Worm (Caenorhabditis elegans) whole organism, late embryonic: Measurements from ENCODE around the gene glb-32.

Experiments
- C38D4.7 ChIP-seq: fragments of 200-800 bp; sonication (Bioruptor generic); optimal IDR thresholded peaks from 2 replicates; lab custom pipeline; 2018; ENCODE audit warnings: mild to moderate bottlenecking, missing genetic modification characterization, moderate library complexity, missing compliant biosample characterization
- K02D7.2 ChIP-seq: sonication (generic microtip); optimal IDR thresholded peaks from 2 replicates; lab custom pipeline; 2017; ENCODE audit warnings: mild to moderate bottlenecking, missing genetic modification characterization, missing compliant biosample characterization
- K09A11.1 ChIP-seq: sonication (generic microtip); optimal IDR thresholded peaks from 2 replicates; lab custom pipeline; 2017; ENCODE audit warnings: antibody characterized with exemption, mild to moderate bottlenecking, missing genetic modification characterization, missing compliant biosample characterization; ENCODE audit not compliant: insufficient read depth
- T23F11.4 ChIP-seq: fragments of 200-800 bp; sonication (Bioruptor generic); optimal IDR thresholded peaks from 2 replicates; lab custom pipeline; 2018; ENCODE audit warnings: mild to moderate bottlenecking, missing genetic modification characterization, missing compliant biosample characterization
- Y22D7AL.16 ChIP-seq: sonication (generic microtip); optimal IDR thresholded peaks from 2 replicates; lab custom pipeline; 2016; ENCODE audit warnings: missing genetic modification characterization, missing compliant biosample characterization
- ceh-22 ChIP-seq: sonication (generic microtip); optimal IDR thresholded peaks from 2 replicates; lab custom pipeline; 2017; ENCODE audit warnings: missing biosample characterization, missing genetic modification characterization
- ceh-24 ChIP-seq: sonication (generic microtip); optimal IDR thresholded peaks from 2 replicates; lab custom pipeline; 2016; ENCODE audit warnings: mild to moderate bottlenecking, missing genetic modification characterization, missing compliant biosample characterization
- ceh-30 ChIP-seq: fragments of 150-350 bp; optimal IDR thresholded peaks from 2 replicates; lab custom pipeline; 2014; ENCODE audit warnings: missing biosample characterization, missing genetic modification characterization
- ceh-31 ChIP-seq: sonication (generic microtip); optimal IDR thresholded peaks from 2 replicates; lab custom pipeline; 2016; ENCODE audit warnings: missing genetic modification characterization, missing compliant biosample characterization
- ceh-34 ChIP-seq: sonication (generic microtip); optimal IDR thresholded peaks from 2 replicates; lab custom pipeline; 2016; ENCODE audit warnings: mild to moderate bottlenecking, missing genetic modification characterization, missing compliant biosample characterization
- ceh-45 ChIP-seq: fragments of 200-800 bp; sonication (Bioruptor generic); IDR thresholded peaks from 2 replicates; pipeline ENCODE4 v1.3.6; 2022; ENCODE audit warnings: missing genetic modification reagents, missing genetic modification characterization, missing compliant biosample characterization
- ceh-48 ChIP-seq: sonication (generic microtip); optimal IDR thresholded peaks from 2 replicates; lab custom pipeline; 2016; ENCODE audit warnings: missing genetic modification characterization, inconsistent platforms, missing compliant biosample characterization
- ceh-6 ChIP-seq: fragments of 200-800 bp; sonication (Bioruptor generic); optimal IDR thresholded peaks from 2 replicates; lab custom pipeline; 2018; ENCODE audit warnings: mild to moderate bottlenecking, missing genetic modification characterization, missing compliant biosample characterization
- ceh-9 ChIP-seq: sonication (generic microtip); optimal IDR thresholded peaks from 2 replicates; lab custom pipeline; 2016; ENCODE audit warnings: mild to moderate bottlenecking, missing genetic modification characterization, inconsistent platforms, missing compliant biosample characterization
- che-1 ChIP-seq: sonication (generic microtip); optimal IDR thresholded peaks from 2 replicates; lab custom pipeline; 2016; ENCODE audit warnings: mild to moderate bottlenecking, missing genetic modification characterization, missing compliant biosample characterization
- dmd-4 ChIP-seq: sonication (generic microtip); optimal IDR thresholded peaks from 2 replicates; lab custom pipeline; 2016; ENCODE audit warnings: borderline replicate concordance, missing genetic modification characterization, missing compliant biosample characterization
- dve-1 ChIP-seq: sonication (generic microtip); optimal IDR thresholded peaks from 2 replicates; lab custom pipeline; 2017; ENCODE audit warnings: antibody characterized with exemption, mild to moderate bottlenecking, missing genetic modification characterization, missing compliant biosample characterization
- ets-4 ChIP-seq: sonication (generic microtip); optimal IDR thresholded peaks from 2 replicates; lab custom pipeline; 2016; ENCODE audit warnings: missing genetic modification characterization, missing compliant biosample characterization
- eyg-1 ChIP-seq: sonication (generic microtip); optimal IDR thresholded peaks from 2 replicates; lab custom pipeline; 2016; ENCODE audit warnings: missing genotype, missing genetic modification characterization, missing compliant biosample characterization
- fkh-6 ChIP-seq: sonication (generic microtip); optimal IDR thresholded peaks from 2 replicates; lab custom pipeline; 2016; ENCODE audit warnings: missing genetic modification characterization, missing compliant biosample characterization
- hlh-13 ChIP-seq: fragments of 200-800 bp; sonication (Bioruptor generic); optimal IDR thresholded peaks from 2 replicates; lab custom pipeline; 2018; ENCODE audit warnings: mild to moderate bottlenecking, missing genetic modification characterization, missing compliant biosample characterization
- hlh-15 ChIP-seq: sonication (generic microtip); optimal IDR thresholded peaks from 2 replicates; lab custom pipeline; 2016; ENCODE audit warnings: missing genetic modification characterization, missing compliant biosample characterization
- hlh-30 ChIP-seq: sonication (generic microtip); optimal IDR thresholded peaks from 2 replicates; lab custom pipeline; 2017; ENCODE audit warnings: antibody characterized with exemption, missing genetic modification characterization, missing compliant biosample characterization; ENCODE audit not compliant: insufficient read depth
- hlh-8 ChIP-seq: sonication (generic microtip); optimal IDR thresholded peaks from 2 replicates; lab custom pipeline; 2016; ENCODE audit warnings: missing genotype, missing genetic modification characterization, missing compliant biosample characterization
- mec-3 ChIP-seq: sonication (generic microtip); optimal IDR thresholded peaks from 2 replicates; lab custom pipeline; 2016; ENCODE audit warnings: borderline replicate concordance, missing genetic modification characterization, missing compliant biosample characterization
- nfya-1 ChIP-seq: sonication (generic microtip); optimal IDR thresholded peaks from 2 replicates; lab custom pipeline; 2017; ENCODE audit warnings: missing genetic modification characterization, mild to moderate bottlenecking, missing compliant biosample characterization, antibody characterized with exemption, moderate library complexity
- npax-4 ChIP-seq: sonication (generic microtip); optimal IDR thresholded peaks from 2 replicates; lab custom pipeline; 2016; ENCODE audit warnings: missing genetic modification characterization, missing compliant biosample characterization
- pag-3 ChIP-seq: sonication (generic microtip); optimal IDR thresholded peaks from 2 replicates; lab custom pipeline; 2016; ENCODE audit warnings: missing compliant biosample characterization, missing genetic modification characterization, borderline replicate concordance
- pat-9 ChIP-seq: fragments of 200-800 bp; sonication (Bioruptor generic); optimal IDR thresholded peaks from 2 replicates; lab custom pipeline; 2018; ENCODE audit warnings: mild to moderate bottlenecking, missing genetic modification characterization, moderate library complexity, missing compliant biosample characterization
- pha-2 ChIP-seq: sonication (generic microtip); optimal IDR thresholded peaks from 2 replicates; lab custom pipeline; 2017; ENCODE audit warnings: mild to moderate bottlenecking, missing genetic modification characterization, missing compliant biosample characterization
- pha-4 ChIP-seq: fragments of 150-350 bp; optimal IDR thresholded peaks from 2 replicates; lab custom pipeline; 2018; ENCODE audit warnings: missing biosample characterization, missing genetic modification reagents, missing genetic modification characterization
- pqm-1 ChIP-seq: sonication (generic microtip); optimal IDR thresholded peaks from 2 replicates; lab custom pipeline; 2016; ENCODE audit warnings: missing genetic modification characterization, missing compliant biosample characterization
- pros-1 ChIP-seq: fragments of 150-350 bp; optimal IDR thresholded peaks from 2 replicates; lab custom pipeline; 2014; ENCODE audit warnings: missing biosample characterization, missing genetic modification reagents, missing genetic modification characterization
- rnt-1 ChIP-seq: sonication (generic microtip); optimal IDR thresholded peaks from 2 replicates; lab custom pipeline; 2016; ENCODE audit warnings: missing genetic modification characterization, missing compliant biosample characterization
- sox-4 ChIP-seq: sonication (generic microtip); optimal IDR thresholded peaks from 2 replicates; lab custom pipeline; 2017; ENCODE audit warnings: mild to moderate bottlenecking, missing genetic modification characterization, inconsistent platforms, missing compliant biosample characterization
- tbx-2 ChIP-seq: sonication (generic microtip); optimal IDR thresholded peaks from 2 replicates; lab custom pipeline; 2016; ENCODE audit warnings: missing genetic modification characterization, missing compliant biosample characterization
- tbx-7 ChIP-seq: sonication (generic microtip); optimal IDR thresholded peaks from 2 replicates; lab custom pipeline; 2016; ENCODE audit warnings: missing genotype, missing genetic modification characterization, missing compliant biosample characterization
- ttx-3 ChIP-seq: sonication (generic microtip); optimal IDR thresholded peaks from 2 replicates; lab custom pipeline; 2016; ENCODE audit warnings: missing genetic modification reagents, missing genetic modification characterization, missing compliant biosample characterization
- unc-3 ChIP-seq, 2 experiments: fragments of 200-800 bp in 1 of 2; sonication (Bioruptor generic) in 1 of 2; sonication (generic microtip) in 1 of 2; conservative IDR thresholded peaks in 1 of 2; optimal IDR thresholded peaks in 1 of 2; 2 replicates each; pipeline versions ENCODE4 v1.3.6 to Lab custom; 2016 to 2022; ENCODE audit warnings: missing compliant biosample characterization in 2 of 2, missing genetic modification characterization in 2 of 2, missing genetic modification reagents in 1 of 2
- unc-42 ChIP-seq: sonication (generic microtip); optimal IDR thresholded peaks from 2 replicates; lab custom pipeline; 2016; ENCODE audit warnings: missing genotype, missing genetic modification characterization, missing compliant biosample characterization
- unc-55 ChIP-seq: sonication (generic microtip); optimal IDR thresholded peaks from 2 replicates; lab custom pipeline; 2017; ENCODE audit warnings: missing biosample characterization, missing genetic modification reagents, missing genetic modification characterization
- unc-86 ChIP-seq: sonication (generic microtip); optimal IDR thresholded peaks from 2 replicates; lab custom pipeline; 2016; ENCODE audit warnings: missing genetic modification characterization, missing compliant biosample characterization
- ztf-16 ChIP-seq: sonication (generic microtip); optimal IDR thresholded peaks from 2 replicates; lab custom pipeline; 2017; ENCODE audit warnings: missing genetic modification characterization, missing compliant biosample characterization

The glb-32 gene

ce11 chrV:5089497-5090134 lies at the start of gene glb-32:
Gene glb-32 (minus strand): TSS chrV:5089547.
- TF ChIP-seq tbx-2 (tag; lab: Kevin White, UChicago) (no peak), hlh-13 (GFP tag; lab: Kevin White, UChicago) (no peak), dmd-4 (no peak), pat-9 (tag; lab: Kevin White, UChicago) (no peak), unc-42 (no peak), tbx-7 (no peak), mec-3 (tag; lab: Kevin White, UChicago) (no peak), fkh-6 (tag; lab: Kevin White, UChicago) (no peak), ceh-48 (tag; lab: Kevin White, UChicago) (no peak), hlh-8 (no peak)
- TF ChIP-seq, all 69 proteins: peak for 0

- no peak for TF ChIP-seq ceh-31
- TF ChIP-seq pqm-1 (tag; lab: Kevin White, UChicago), result no peak
- no peak for TF ChIP-seq unc-3 (GFP tag; conservative IDR thresholded peaks at IDR 0.05; lab: Robert Waterston, UW)
- no peak for TF ChIP-seq unc-3 (tag; optimal IDR thresholded peaks at IDR 0.05; lab: Kevin White, UChicago)
- no peak for TF ChIP-seq dve-1 (tag; lab: Kevin White, UChicago)
- TF ChIP-seq ttx-3 (tag; lab: Kevin White, UChicago), result no peak
- no peak for TF ChIP-seq K02D7.2 (tag; lab: Kevin White, UChicago)
- no peak for TF ChIP-seq ceh-6 (GFP tag; lab: Kevin White, UChicago)
- no peak for TF ChIP-seq ceh-9 (tag; lab: Kevin White, UChicago)
- TF ChIP-seq unc-55 (GFP tag; lab: Kevin White, UChicago), result no peak
- TF ChIP-seq hlh-30 (tag; lab: Kevin White, UChicago), result no peak
- TF ChIP-seq npax-4 (tag; lab: Kevin White, UChicago), result no peak
- TF ChIP-seq pag-3 (tag; lab: Kevin White, UChicago), result no peak
- no peak for TF ChIP-seq ets-4 (tag; lab: Kevin White, UChicago)
- TF ChIP-seq sox-4 (tag; lab: Kevin White, UChicago), result no peak
- no peak for TF ChIP-seq hlh-13 (GFP tag; lab: Kevin White, UChicago)
- TF ChIP-seq, all 69 proteins: peak for 0
Observed at ce11 chrV:5137919-5138318, 48.6 kb upstream of the glb-32 start, which contains the start of gene F14F9.3. Gene F14F9.3 (plus strand): TSS chrV:5138219.

DNA sequence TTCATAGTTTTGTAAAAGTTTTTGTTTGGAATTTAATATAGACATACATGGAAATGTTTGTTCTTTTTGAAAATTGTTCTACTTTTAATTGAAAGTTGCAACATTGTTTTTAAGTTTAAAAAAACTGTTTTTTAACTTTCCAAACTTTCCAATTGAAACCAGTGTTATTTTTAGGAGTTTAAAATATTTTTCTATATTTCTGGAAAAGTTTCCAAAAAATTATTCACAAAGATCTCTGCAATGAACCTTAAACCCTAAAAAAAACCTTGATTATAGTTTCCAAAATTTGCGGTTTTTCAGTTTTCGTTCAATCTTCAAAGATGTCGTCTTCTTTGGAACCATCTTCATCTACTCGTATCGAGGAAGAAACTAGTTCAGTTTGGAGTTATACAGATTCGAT lies 43.1 kb upstream of the glb-32 start, which contains the start of gene F14F9.4:
TSS of gene F14F9.4 (plus strand) at position 301 of the 400 bp plus-strand sequence.
- TF ChIP-seq ceh-30 (no peak), K09A11.1 (no peak), pqm-1 (tag; lab: Kevin White, UChicago) (no peak), tbx-7 (no peak), pha-2 (tag; lab: Kevin White, UChicago) (no peak), che-1 (tag; lab: Kevin White, UChicago) (no peak), ceh-31 (no peak), ttx-3 (tag; lab: Kevin White, UChicago) (no peak), hlh-15 (tag; lab: Kevin White, UChicago) (no peak), dmd-4 (no peak), hlh-13 (GFP tag; lab: Kevin White, UChicago) (no peak), ceh-48 (tag; lab: Kevin White, UChicago) (no peak), C38D4.7 (GFP tag; lab: Kevin White, UChicago) (no peak), rnt-1 (no peak), pag-3 (tag; lab: Kevin White, UChicago) (no peak), unc-55 (GFP tag; lab: Kevin White, UChicago) (no peak), ceh-24 (no peak)
- TF ChIP-seq, all 69 proteins: peak for 0

DNA sequence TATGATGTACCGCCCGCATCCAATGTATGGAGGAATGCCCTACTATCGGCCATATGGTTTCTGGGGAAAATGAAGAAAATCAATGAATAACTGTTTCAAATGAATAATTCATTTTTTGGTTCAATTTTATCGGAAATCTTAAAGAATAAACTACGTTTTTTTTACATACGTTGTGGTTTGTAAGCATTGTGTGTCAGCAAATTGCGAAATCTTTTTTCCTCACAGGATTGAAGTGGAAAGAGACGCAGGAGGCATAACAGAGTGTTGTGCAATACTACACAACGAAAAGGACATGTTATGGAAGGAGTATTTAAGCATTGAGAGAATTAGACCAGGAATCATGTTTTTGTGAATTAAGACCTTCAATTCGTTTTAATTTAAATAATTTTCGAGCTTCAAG lies 42.0 kb upstream of the glb-32 start:
- TF ChIP-seq nfya-1 (tag; lab: Kevin White, UChicago) (no peak), ceh-22 (no peak), hlh-8 (no peak), pag-3 (tag; lab: Kevin White, UChicago) (no peak), T23F11.4 (no peak), unc-3 (GFP tag; conservative IDR thresholded peaks at IDR 0.05; lab: Robert Waterston, UW) (no peak), unc-3 (tag; optimal IDR thresholded peaks at IDR 0.05; lab: Kevin White, UChicago) (no peak), ceh-31 (no peak), unc-86 (no peak), ceh-34 (tag; lab: Kevin White, UChicago) (no peak), eyg-1 (no peak), ceh-24 (no peak), pha-4 (tag; lab: Kevin White, UChicago) (no peak), ztf-16 (tag; lab: Kevin White, UChicago) (no peak), pros-1 (tag; lab: Kevin White, UChicago) (no peak), sox-4 (tag; lab: Kevin White, UChicago) (no peak), K02D7.2 (tag; lab: Kevin White, UChicago) (no peak), ceh-45 (GFP tag; lab: Robert Waterston, UW) (no peak), pha-2 (tag; lab: Kevin White, UChicago) (no peak), Y22D7AL.16 (no peak)
- TF ChIP-seq, all 69 proteins: peak for 0
